Worm (Caenorhabditis elegans): Measurements from ENCODE around the gene ZK353.3.

Gene ZK353.3

DNA sequence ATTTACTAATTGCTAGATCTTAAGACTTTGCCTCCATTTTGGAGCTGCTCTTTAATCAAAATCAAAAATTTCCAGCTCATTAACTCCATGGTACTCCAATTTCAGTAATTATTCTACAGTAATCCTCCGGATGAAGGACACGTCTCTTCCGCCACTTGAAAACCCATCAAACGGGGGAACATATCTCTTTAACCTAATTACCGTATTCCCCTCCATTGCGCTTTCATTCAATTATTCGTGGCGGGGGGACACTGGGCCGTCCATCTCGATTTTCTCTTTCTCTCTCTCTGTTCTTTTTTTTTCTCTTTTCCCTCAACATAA is 21.0 kb downstream of the ZK353.3 start:
- no peak for TF ChIP-seq W03F9.2 (tag; optimal IDR thresholded peaks at IDR 0.05)
- TF ChIP-seq him-1 (tag; optimal IDR thresholded peaks at IDR 0.05): no peak
- no peak for TF ChIP-seq dao-5 (tag; optimal IDR thresholded peaks at IDR 0.05)

DNA sequence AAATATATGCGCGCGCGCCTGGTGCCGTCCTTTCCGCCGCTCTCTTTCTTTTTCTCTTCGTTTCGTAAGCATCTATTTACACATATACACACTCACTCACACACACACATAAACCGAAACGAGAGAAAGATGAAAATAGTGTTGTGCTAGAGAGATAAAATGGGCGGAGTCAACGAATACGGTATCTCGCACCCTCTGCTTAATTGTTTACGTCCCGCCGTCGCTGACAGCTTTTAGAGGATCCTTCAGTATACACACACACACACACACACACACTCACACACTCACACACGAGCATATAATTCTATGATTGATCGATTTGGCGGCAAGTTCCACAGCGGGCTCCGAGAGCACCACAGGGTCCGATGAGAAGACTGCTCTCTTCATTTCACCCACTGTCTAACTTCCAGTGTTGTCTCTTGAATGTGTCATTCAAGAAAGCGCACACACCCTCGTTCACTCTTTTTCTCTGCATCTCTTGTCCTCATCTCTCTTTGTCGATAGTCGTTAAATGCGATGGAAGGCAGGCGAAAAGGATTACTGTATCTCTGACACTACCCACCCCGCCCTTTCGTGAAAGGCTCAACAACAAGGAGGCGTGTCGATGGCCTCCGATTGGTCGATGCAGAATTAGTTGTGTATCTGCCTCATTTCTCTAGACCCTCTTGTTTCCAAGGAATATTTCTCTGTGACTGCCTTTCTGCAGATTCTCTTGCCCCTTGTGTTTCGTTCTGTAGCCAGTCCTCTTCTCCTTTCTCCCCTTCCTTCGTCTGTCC is 21.6 kb downstream of the ZK353.3 start:
- TF ChIP-seq dao-5 (tag; optimal IDR thresholded peaks at IDR 0.05) (peak; percentile 29), W03F9.2 (tag; optimal IDR thresholded peaks at IDR 0.05) (peak; percentile 78), him-1 (tag; optimal IDR thresholded peaks at IDR 0.05) (peak; percentile 95)

DNA sequence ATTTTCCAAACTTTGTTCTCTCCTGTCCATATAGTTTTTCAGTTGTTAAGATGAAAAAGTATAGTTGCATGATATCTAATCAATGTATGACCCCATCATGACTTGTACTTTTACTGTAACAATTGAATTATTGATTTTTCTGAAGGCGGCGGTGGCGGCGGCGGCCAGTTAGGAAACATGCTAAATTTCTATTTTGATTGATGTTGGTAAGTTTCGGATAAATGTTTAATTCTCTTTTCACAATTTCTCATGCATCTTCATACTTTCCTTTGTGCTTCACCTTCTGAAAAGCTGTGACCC is 22.1 kb downstream of the ZK353.3 start, which contains the start of gene sor-1:
TSS of gene sor-1 (plus strand) at position 201 of the 300 bp plus-strand sequence.
- TF ChIP-seq him-1 (tag; optimal IDR thresholded peaks at IDR 0.05) (no peak), dao-5 (tag; optimal IDR thresholded peaks at IDR 0.05) (no peak), W03F9.2 (tag; optimal IDR thresholded peaks at IDR 0.05) (no peak)

DNA sequence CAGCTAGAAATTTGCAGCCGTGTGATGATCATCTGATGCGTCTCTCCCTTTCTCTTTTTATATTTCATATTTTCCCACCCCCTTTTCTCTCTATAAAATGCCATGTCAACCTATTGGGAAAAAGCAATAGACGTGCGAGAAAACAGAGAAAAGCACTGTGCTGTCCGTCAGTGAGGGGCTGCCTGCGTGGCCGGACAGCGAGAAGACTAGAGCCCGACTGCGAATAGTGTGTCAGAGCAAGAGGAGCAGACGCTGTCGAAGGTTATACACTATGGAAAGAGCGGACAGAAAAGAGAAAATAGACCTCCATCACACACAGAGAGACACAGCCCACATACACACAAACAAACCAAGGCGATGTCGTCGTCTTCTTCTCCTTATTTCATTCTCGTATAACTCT is 29.3 kb downstream of the ZK353.3 start:
- peak; percentile 56 for TF ChIP-seq dao-5 (tag; optimal IDR thresholded peaks at IDR 0.05)
- peak; percentile 61 for TF ChIP-seq him-1 (tag; optimal IDR thresholded peaks at IDR 0.05)
- no peak for TF ChIP-seq W03F9.2 (tag; optimal IDR thresholded peaks at IDR 0.05)

DNA sequence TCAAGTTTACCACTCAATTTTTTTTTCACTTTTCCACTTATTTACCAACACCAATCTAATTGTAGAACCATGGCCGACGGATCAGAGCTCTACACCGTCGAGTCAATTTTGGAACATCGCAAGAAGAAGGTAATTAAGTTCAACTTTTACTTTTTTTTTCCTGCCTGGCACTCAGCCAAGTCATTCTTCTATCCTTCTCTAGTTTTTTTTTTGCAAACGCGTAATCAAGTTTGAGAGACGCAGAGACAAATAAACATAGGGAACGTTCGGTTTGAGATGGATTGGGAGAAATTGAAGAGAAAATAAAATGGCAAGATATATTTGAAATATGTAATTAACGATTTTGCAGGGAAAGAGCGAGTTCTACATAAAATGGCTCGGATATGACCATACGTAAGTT is 30.5 kb downstream of the ZK353.3 start, which contains the start of gene cec-1:
TSS of gene cec-1 (plus strand) at position 63 of the 400 bp plus-strand sequence.
- no peak for TF ChIP-seq W03F9.2 (tag; optimal IDR thresholded peaks at IDR 0.05)
- TF ChIP-seq him-1 (tag; optimal IDR thresholded peaks at IDR 0.05): no peak
- no peak for TF ChIP-seq dao-5 (tag; optimal IDR thresholded peaks at IDR 0.05)

DNA sequence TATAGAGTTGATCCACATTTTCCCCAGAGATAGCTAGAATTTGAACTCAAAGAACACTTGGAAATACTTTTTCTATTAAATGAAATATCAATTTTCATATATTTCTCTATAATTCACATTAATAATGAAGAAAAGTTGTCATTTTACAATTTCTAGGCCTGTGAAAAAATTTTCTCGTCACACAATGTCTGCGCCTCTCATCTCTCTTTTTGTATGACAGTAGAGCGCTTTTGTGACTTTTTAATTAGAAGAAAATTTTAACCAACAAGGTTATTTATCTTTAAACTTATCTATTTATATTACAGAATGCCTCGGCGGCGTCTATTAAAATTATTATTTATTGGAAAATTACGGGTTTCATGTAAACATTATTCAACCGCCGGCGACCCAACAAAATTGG is 33.2 kb downstream of the ZK353.3 start, which contains the start of gene ZK1236.1:
TSS of gene ZK1236.1 (plus strand) at position 263 of the 400 bp plus-strand sequence.
- TF ChIP-seq dao-5 (tag; optimal IDR thresholded peaks at IDR 0.05) (no peak), him-1 (tag; optimal IDR thresholded peaks at IDR 0.05) (no peak)

DNA sequence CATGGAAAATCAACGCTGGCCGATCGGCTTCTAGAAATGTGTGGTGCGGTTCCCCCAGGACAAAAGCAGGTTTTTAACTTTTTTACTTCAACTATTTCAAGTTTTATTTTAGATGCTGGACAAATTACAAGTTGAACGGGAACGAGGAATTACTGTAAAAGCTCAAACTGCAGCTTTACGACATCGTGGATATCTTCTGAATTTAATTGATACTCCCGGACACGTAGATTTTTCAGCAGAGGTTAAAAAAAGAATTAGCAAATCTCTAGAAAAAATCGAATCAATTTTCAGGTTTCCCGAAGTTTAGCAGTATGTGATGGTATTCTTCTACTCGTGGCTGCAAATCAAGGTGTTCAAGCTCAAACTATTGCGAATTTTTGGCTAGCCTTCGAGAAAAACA is 33.7 kb downstream of the ZK353.3 start:
- TF ChIP-seq dao-5 (tag; optimal IDR thresholded peaks at IDR 0.05): no peak
- TF ChIP-seq him-1 (tag; optimal IDR thresholded peaks at IDR 0.05): no peak
- no peak for TF ChIP-seq W03F9.2 (tag; optimal IDR thresholded peaks at IDR 0.05)

DNA sequence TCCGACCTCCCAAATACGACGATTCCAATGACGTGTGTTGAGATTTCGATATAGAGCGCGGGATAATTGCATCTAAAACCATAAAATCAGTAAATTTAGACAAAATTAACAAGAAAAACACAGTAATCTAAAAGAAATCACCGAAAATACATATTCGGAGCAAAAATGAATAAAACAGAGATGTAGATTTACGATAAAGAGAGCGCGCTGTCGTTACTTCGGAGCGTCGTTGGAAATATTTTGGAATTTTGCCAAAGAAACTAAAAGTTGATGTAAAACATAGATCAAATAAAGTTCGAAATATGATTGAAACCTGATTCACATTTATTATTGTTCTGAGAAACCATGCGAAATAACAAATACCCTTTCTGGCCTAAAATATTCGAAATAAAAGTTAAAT is 36.4 kb downstream of the ZK353.3 start, which contains the start of gene ZK1236.5:
TSS of gene ZK1236.5 (minus strand) at position 72 of the 400 bp plus-strand sequence.
- TF ChIP-seq W03F9.2 (tag; optimal IDR thresholded peaks at IDR 0.05): no peak
- no peak for TF ChIP-seq him-1 (tag; optimal IDR thresholded peaks at IDR 0.05)
- TF ChIP-seq dao-5 (tag; optimal IDR thresholded peaks at IDR 0.05): no peak

DNA sequence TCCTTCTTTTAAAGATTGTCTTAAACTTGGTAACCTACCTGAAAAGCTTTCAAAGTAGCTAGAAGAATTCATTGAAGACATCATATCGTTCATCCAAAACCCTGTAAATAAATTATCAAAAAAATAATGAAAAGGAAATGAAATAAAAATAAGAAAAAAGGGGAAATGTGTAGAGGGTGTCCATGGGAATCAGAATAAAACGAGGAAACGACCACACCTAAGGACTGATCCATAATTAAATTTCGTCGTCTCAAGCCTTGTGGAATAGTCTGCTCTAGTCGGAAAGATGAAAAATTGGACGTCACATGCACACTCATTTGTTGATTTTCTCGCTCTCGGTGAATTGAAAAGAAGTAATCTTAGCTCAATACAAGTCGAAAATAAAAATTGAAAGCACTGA is 39.3 kb downstream of the ZK353.3 start, which contains the start of gene ZK1236.9:
TSS of gene ZK1236.9 (minus strand) at position 101 of the 400 bp plus-strand sequence.
- TF ChIP-seq W03F9.2 (tag; optimal IDR thresholded peaks at IDR 0.05): no peak
- TF ChIP-seq him-1 (tag; optimal IDR thresholded peaks at IDR 0.05): no peak
- no peak for TF ChIP-seq dao-5 (tag; optimal IDR thresholded peaks at IDR 0.05)

DNA sequence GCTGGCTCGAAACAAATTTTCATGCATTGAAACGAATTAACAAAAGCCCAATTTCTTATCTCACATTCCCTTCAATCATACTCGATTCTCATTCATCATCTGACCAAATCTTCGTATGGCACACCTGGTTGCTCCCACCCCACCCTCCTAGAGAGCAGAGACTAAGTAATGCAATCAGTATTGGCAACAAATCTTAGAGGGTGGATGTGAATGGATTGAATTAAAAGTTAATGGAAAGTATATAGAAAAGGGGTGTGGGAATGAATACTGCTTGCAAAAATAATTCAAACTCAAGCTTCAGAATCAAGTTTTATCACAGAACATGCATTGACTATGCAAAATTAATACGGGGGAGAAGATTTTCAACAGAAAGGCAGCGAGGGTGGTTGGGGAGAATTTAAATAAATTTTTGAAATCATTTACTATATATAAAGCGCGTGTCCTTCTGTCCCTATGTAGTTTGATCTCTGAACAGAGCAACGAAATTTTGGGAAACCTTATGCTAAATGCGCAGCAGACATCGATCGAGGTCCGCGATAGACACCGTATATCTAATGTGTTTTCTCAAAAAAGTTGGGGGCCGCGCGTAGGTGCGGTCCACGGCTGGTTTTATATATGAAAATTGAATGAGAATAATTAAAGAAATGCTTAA is 42.1 kb downstream of the ZK353.3 start:
- TF ChIP-seq dao-5 (tag; optimal IDR thresholded peaks at IDR 0.05): no peak
- TF ChIP-seq him-1 (tag; optimal IDR thresholded peaks at IDR 0.05): no peak
- TF ChIP-seq W03F9.2 (tag; optimal IDR thresholded peaks at IDR 0.05): no peak

DNA sequence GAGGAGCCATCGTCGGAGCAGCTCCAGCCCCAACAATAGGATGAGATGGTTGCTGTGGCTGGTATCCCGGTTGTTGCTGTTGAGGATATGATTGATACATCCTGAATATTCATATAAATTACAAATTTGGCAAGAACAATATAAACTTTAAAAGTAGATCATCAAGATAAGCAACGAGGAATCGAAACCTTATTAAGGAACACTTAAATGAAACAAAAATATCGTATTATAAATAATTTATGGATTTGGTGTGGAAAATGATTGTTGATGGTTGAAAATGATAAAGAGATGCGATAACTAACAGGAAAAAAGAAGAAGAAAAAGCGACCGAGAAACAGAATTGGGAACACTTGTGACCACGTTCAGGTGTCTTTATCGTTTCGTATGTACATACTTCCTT is 43.5 kb downstream of the ZK353.3 start, which contains the start of gene pqn-96:
TSS of gene pqn-96 (minus strand) at position 101 of the 400 bp plus-strand sequence.
- no peak for TF ChIP-seq W03F9.2 (tag; optimal IDR thresholded peaks at IDR 0.05)
- no peak for TF ChIP-seq dao-5 (tag; optimal IDR thresholded peaks at IDR 0.05)
- TF ChIP-seq him-1 (tag; optimal IDR thresholded peaks at IDR 0.05): no peak

DNA sequence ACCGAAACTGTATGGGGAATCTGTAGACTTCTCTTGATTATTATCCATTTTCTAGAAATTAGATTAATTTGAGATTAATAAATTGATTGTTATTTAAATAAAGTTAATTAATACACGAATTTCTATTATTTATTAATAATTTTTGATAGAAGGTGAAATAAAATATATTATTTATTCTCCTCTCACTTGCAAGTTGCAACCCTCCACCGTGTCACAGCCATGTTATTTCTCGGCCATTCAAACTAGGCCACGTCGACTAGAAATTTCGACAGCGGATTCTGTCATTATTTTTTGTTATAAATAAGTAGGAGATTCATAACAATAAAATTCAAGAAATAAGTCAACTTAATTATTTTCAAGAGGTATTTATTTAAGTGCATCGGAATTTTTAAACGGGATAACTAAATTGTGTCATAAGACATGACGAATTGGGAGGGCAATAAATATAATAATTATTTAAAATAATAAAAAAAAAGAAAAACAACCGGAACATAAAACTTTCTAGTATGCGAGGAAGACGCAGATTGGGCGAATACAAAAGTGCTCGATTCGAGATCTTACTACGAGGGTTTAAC is 47.9 kb downstream of the ZK353.3 start, which contains the start of gene ufbp-1:
TSS of gene ufbp-1 (minus strand) at position 51 of the 575 bp plus-strand sequence.
- no peak for TF ChIP-seq dao-5 (tag; optimal IDR thresholded peaks at IDR 0.05)
- peak; percentile 91 for TF ChIP-seq W03F9.2 (tag; optimal IDR thresholded peaks at IDR 0.05)

DNA sequence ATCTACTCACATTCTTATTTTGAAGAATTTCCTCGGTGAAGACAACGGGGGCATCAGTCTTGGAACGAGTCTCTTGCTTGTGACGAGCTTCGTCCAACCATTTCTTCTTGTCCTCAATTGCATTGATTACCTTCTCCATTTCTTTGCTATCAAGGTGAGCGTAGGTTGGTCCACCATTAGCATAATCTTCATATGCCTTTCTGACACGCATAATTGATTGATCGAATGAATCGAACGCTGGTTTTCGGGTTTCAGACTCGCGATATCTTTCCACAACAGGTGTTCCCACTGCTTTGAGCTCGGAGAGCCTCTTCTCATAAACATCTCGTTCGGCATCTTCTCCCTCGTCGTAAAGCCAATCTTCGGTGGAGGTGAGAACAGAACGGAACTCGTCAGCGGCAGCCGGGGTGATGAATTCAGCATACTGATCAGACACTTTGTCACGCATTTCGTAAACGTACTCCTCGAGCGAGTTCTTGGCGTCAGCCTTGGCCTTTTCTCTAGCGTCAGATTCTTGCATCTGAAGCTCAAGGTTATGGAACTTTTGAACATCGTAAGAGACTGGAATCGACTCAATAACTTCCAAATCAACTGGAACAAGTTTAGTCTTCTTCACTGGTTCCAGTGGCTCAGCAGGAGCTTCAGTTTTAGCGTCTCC is 48.8 kb downstream of the ZK353.3 start:
- no peak for TF ChIP-seq dao-5 (tag; optimal IDR thresholded peaks at IDR 0.05)
- TF ChIP-seq him-1 (tag; optimal IDR thresholded peaks at IDR 0.05): no peak
- TF ChIP-seq W03F9.2 (tag; optimal IDR thresholded peaks at IDR 0.05): no peak
